Worm (Caenorhabditis elegans): Measurements from ENCODE around the gene fbxb-35.
"Not testable (repeated sequence)": the region's sequence is repeated elsewhere in the genome, so short reads cannot be mapped to it uniquely, and the experiment has no call there.

Gene fbxb-35

ce11 chrII:2013856-2014255, 37.6 kb upstream of the fbxb-35 start:
- TF ChIP-seq chd-7 (tag; optimal IDR thresholded peaks at IDR 0.05) (no peak), F57C9.4 (tag; optimal IDR thresholded peaks at IDR 0.05) (no peak), lsy-27 (tag; optimal IDR thresholded peaks at IDR 0.05; ENCODE audit: borderline replicate concordance, insufficient read depth) (no peak), zfh-2 (GFP tag; conservative IDR thresholded peaks at IDR 0.05) (no peak), ama-1 (optimal IDR thresholded peaks at IDR 0.05) (no peak), ama-1 (GFP tag; optimal IDR thresholded peaks at IDR 0.05) (no peak), F23B12.7 (tag; optimal IDR thresholded peaks at IDR 0.05; ENCODE audit: insufficient read depth) (no peak), dpff-1 (tag; optimal IDR thresholded peaks at IDR 0.05) (no peak)

DNA sequence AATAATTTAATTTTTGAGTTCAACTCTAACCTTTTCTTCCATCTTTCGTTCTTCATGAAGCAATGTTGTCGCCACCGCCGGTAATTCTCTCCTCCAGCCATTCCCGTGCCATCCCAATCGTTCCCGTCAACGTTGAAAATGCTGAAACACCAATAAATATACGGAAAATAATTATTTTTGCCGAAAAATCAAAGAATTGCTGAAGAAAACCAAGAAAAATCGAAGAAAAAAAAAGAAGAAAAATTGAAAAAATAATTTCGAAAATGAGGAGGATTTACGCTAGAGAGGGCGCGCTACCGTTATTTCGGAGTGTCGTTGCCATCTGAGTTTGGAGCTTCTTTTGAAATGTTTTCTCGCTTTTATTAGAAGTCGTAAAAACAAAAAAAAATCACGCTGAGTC, 28.0 kb upstream of the fbxb-35 start, which contains the start of gene cya-2:
Gene cya-2 (minus strand): TSS at position 101 of the 400 bp plus-strand sequence.
- not testable (repeated sequence) for TF ChIP-seq let-607 (tag; optimal IDR thresholded peaks at IDR 0.05); ekl-4 (GFP tag; IDR thresholded peaks at IDR 0.05); hlh-12 (tag; optimal IDR thresholded peaks at IDR 0.05)

ce11 chrII:2024652-2025051, 26.8 kb upstream of the fbxb-35 start:
- TF ChIP-seq lin-26 (GFP tag; IDR thresholded peaks at IDR 0.05) (peak; percentile 62; the same call in 1 of the 2 replicates), rpc-1 (tag; optimal IDR thresholded peaks at IDR 0.05) (peak; percentile 28), tbp1 (GFP tag; optimal IDR thresholded peaks at IDR 0.05) (peak; percentile 65)
- TF ChIP-seq rpc-1 (optimal IDR thresholded peaks at IDR 0.05), result not testable (repeated sequence)

DNA sequence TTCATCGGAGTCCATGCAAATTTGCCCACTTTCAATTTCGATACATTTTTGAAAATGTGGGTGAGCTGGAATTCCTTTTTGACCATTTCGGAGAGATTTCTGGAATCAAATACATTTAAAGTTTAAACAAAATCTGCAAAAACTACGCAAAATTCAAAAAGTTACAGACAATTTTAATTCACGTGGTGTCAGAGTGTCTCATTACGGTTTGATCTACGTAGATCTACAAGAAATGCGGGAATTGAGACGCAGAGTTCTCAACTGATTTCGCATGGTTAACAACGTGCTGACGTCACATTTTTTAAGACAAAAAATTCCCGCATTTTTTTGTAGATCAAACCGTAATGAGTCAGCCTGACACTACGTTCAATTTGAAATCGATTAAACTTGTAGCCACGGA, 24.9 kb upstream of the fbxb-35 start, which contains the start of gene bath-21:
Gene bath-21 (minus strand): TSS at position 101 of the 400 bp plus-strand sequence.
- no peak for TF ChIP-seq madf-3 (GFP tag; IDR thresholded peaks at IDR 0.05)
- no peak for TF ChIP-seq B0035.1 (tag; optimal IDR thresholded peaks at IDR 0.05)
- TF ChIP-seq rpc-1 (optimal IDR thresholded peaks at IDR 0.05), result no peak
- no peak for TF ChIP-seq rpc-1 (tag; optimal IDR thresholded peaks at IDR 0.05)
- no peak for TF ChIP-seq madf-6 (GFP tag; IDR thresholded peaks at IDR 0.05)
- no peak for TF ChIP-seq F23B12.7 (tag; optimal IDR thresholded peaks at IDR 0.05; ENCODE audit: insufficient read depth)
- no peak for TF ChIP-seq aptf-3 (GFP tag; IDR thresholded peaks at IDR 0.05)
- no peak for TF ChIP-seq Y67H2A.10 (GFP tag; conservative IDR thresholded peaks at IDR 0.05)

ce11 chrII:2028712-2029111, 22.8 kb upstream of the fbxb-35 start, which contains the start of gene bath-1:
Gene bath-1 (minus strand): TSS chrII:2028812.
- TF ChIP-seq aptf-2 (GFP tag; conservative IDR thresholded peaks at IDR 0.05) (no peak), lsl-1 (GFP tag; optimal IDR thresholded peaks at IDR 0.05) (peak; percentile 39)

ce11 chrII:2030367-2030766, 21.1 kb upstream of the fbxb-35 start, which contains the start of gene bath-3:
Gene bath-3 (minus strand): TSS chrII:2030467.
- TF ChIP-seq snpc-1.1 (tag; optimal IDR thresholded peaks at IDR 0.05; ENCODE audit: insufficient read depth) (no peak), lsl-1 (GFP tag; optimal IDR thresholded peaks at IDR 0.05) (peak; percentile 57), athp-1 (tag; optimal IDR thresholded peaks at IDR 0.05) (peak; percentile 15), hrde-1 (tag; optimal IDR thresholded peaks at IDR 0.05; ENCODE audit: borderline replicate concordance) (no peak), ceh-91 (GFP tag; IDR thresholded peaks at IDR 0.05) (no peak), lin-40 (tag; optimal IDR thresholded peaks at IDR 0.05) (no peak)

- peak; percentile 82 for TF ChIP-seq lsl-1 (GFP tag; optimal IDR thresholded peaks at IDR 0.05)
- TF ChIP-seq zim-3 (tag; optimal IDR thresholded peaks at IDR 0.05), result no peak
- no peak for TF ChIP-seq F39B2.1 (GFP tag; IDR thresholded peaks at IDR 0.05)
- peak; percentile 40; the same call in 1 of the 2 replicates for TF ChIP-seq D2030.7 (GFP tag; IDR thresholded peaks at IDR 0.05)
- TF ChIP-seq madf-6 (GFP tag; IDR thresholded peaks at IDR 0.05), result peak; percentile 42; the same call in 1 of the 2 replicates
Measured at ce11 chrII:2031852-2032251, 19.6 kb upstream of the fbxb-35 start, which contains the start of gene bath-5. Gene bath-5 (minus strand): TSS chrII:2031952.
